Worm (Caenorhabditis elegans) whole organism, L3 larva: ENCODE measurements around the gene gly-3.

ENCODE experiments used
- ZK546.5 ChIP-seq: sonication (generic microtip); optimal IDR thresholded peaks from 2 replicates; lab custom pipeline; 2017; ENCODE audit warnings: missing biosample characterization, missing genetic modification characterization
- aly-2 ChIP-seq: fragments of 150-350 bp; optimal IDR thresholded peaks from 2 replicates; lab custom pipeline; 2014; ENCODE audit warnings: missing biosample characterization, missing genetic modification characterization
- ama-1 ChIP-seq: fragments of 150-350 bp; optimal IDR thresholded peaks from 2 replicates; lab custom pipeline; 2018
- elt-1 ChIP-seq: fragments of 150-350 bp; optimal IDR thresholded peaks from 2 replicates; lab custom pipeline; 2014; ENCODE audit warnings: missing biosample characterization, missing genetic modification characterization
- elt-3 ChIP-seq, 3 experiments: fragments of 150-350 bp in 1 of 3; sonication (generic microtip) in 2 of 3; optimal IDR thresholded peaks; 2 replicates in 2 of 3; 4 replicates in 1 of 3; lab custom pipeline; 2014 to 2017; ENCODE audit warnings: missing biosample characterization in 3 of 3, missing genetic modification characterization in 3 of 3
- mdl-1 ChIP-seq: fragments of 150-350 bp; optimal IDR thresholded peaks from 2 replicates; lab custom pipeline; 2014; ENCODE audit warnings: missing biosample characterization, missing genetic modification characterization
- nhr-12 ChIP-seq: fragments of 150-350 bp; optimal IDR thresholded peaks from 2 replicates; lab custom pipeline; 2014; ENCODE audit warnings: missing biosample characterization, missing genetic modification characterization
- nhr-77 ChIP-seq: fragments of 150-350 bp; optimal IDR thresholded peaks from 2 replicates; lab custom pipeline; 2014; ENCODE audit warnings: missing biosample characterization, missing genetic modification characterization
- pha-4 ChIP-seq: fragments of 150-350 bp; optimal IDR thresholded peaks from 2 replicates; lab custom pipeline; 2014; ENCODE audit warnings: missing biosample characterization, missing genetic modification reagents, missing genetic modification characterization
- sea-2 ChIP-seq: fragments of 150-350 bp; sonication (generic microtip); optimal IDR thresholded peaks from 4 replicates; lab custom pipeline; 2014; ENCODE audit warnings: missing biosample characterization, missing genetic modification reagents, missing genetic modification characterization
- unc-39 ChIP-seq: sonication (generic microtip); optimal IDR thresholded peaks from 4 replicates; lab custom pipeline; 2017; ENCODE audit warnings: missing biosample characterization, missing genetic modification characterization

DNA sequence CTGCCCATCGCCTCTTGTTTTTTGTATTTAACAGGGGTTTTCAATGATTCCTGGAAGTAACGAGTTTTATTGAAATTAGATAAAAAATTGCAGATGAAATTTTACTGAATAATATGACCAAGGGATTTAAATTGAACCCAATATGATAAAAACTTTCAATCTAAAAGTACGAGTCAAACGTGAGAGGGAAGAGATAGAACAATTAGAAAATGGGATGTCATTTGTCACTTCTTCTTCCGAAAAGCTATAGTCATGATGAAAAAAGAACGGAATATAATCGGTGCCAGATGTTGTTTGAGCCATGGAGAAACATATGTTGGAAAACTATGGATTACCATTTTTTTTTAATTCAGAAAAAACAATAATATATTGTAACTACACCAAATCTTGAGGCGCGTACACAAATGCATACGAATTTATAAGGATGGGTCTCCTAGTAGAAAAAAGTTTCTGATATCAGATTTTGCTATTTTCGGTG lies 38.7 kb downstream of the gly-3 start, which contains the start of gene sup-18:
- TF ChIP-seq aly-2 (tag; lab: Kevin White, UChicago), result no peak
- TF ChIP-seq elt-1 (tag; lab: Kevin White, UChicago), result no peak
- no peak for TF ChIP-seq sea-2 (GFP tag; lab: Kevin White, UChicago)
- TF ChIP-seq pha-4, result no peak
- TF ChIP-seq nhr-12, result no peak
- no peak for TF ChIP-seq unc-39 (tag; lab: Kevin White, UChicago)
- TF ChIP-seq nhr-77, result no peak
- TF ChIP-seq ama-1 (lab: Kevin White, UChicago), result no peak
- no peak for TF ChIP-seq mdl-1 (tag; lab: Kevin White, UChicago)
- no peak for TF ChIP-seq ZK546.5
- TF ChIP-seq elt-3 (tag; optimal IDR thresholded peaks at IDR 0.05; lab: Kevin White, UChicago), result no peak
